Worm (Caenorhabditis elegans) whole organism, L4 larva: ENCODE data around the gene F40G12.5.
"Not testable (repeated sequence)": the region's sequence is repeated elsewhere in the genome, so short reads cannot be mapped to it uniquely, and the experiment has no call there.

Experiments
- F10B5.3 ChIP-seq: sonication (generic microtip); optimal IDR thresholded peaks from 2 replicates; lab custom pipeline; 2016; ENCODE audit warnings: mild to moderate bottlenecking, missing genetic modification characterization, missing compliant biosample characterization
- F37D6.2 ChIP-seq: sonication (generic microtip); optimal IDR thresholded peaks from 2 replicates; lab custom pipeline; 2016; ENCODE audit warnings: mild to moderate bottlenecking, missing genetic modification characterization, missing compliant biosample characterization
- R02D3.7 ChIP-seq: fragments of 150-350 bp; sonication (generic microtip); optimal IDR thresholded peaks from 3 replicates; lab custom pipeline; 2014; ENCODE audit warnings: missing biosample characterization, missing genetic modification characterization
- T20F7.1 ChIP-seq: fragments of 200-800 bp; sonication (Bioruptor generic); optimal IDR thresholded peaks from 2 replicates; lab custom pipeline; 2018; ENCODE audit warnings: mild to moderate bottlenecking, missing genetic modification characterization, missing compliant biosample characterization
- T26A8.4 ChIP-seq: fragments of 200-800 bp; sonication (Bioruptor generic); IDR thresholded peaks from 2 replicates; pipeline ENCODE4 v1.3.6; 2022; ENCODE audit warnings: missing genetic modification characterization, missing compliant biosample characterization
- Y105C5A.15 ChIP-seq: fragments of 200-800 bp; sonication (Bioruptor generic); IDR thresholded peaks from 2 replicates; pipeline ENCODE4 v1.3.6; 2022; ENCODE audit warnings: missing genetic modification characterization, missing compliant biosample characterization
- Y48G9A.11 ChIP-seq: fragments of 200-800 bp; sonication (Bioruptor generic); IDR thresholded peaks from 2 replicates; pipeline ENCODE4 v1.3.6; 2022; ENCODE audit warnings: missing genetic modification reagents, missing genetic modification characterization, missing compliant biosample characterization
- Y75B8A.6 ChIP-seq: fragments of 200-800 bp; sonication (Bioruptor generic); IDR thresholded peaks from 2 replicates; pipeline ENCODE4 v1.3.6; 2022; ENCODE audit warnings: missing genetic modification reagents, missing genetic modification characterization, missing compliant biosample characterization
- aha-1 ChIP-seq: fragments of 150-350 bp; peaks from one replicate; lab custom pipeline; 2014; ENCODE audit warnings: missing biosample characterization, missing genetic modification characterization
- ceh-82 ChIP-seq: sonication (generic microtip); optimal IDR thresholded peaks from 2 replicates; lab custom pipeline; 2017; ENCODE audit warnings: missing biosample characterization, missing genetic modification characterization
- cey-2 ChIP-seq: sonication (generic microtip); optimal IDR thresholded peaks from 3 replicates; lab custom pipeline; 2017; ENCODE audit warnings: missing genetic modification characterization, mild to moderate bottlenecking, missing compliant biosample characterization, antibody characterized with exemption, borderline replicate concordance; ENCODE audit not compliant: insufficient read depth
- ctbp-1 ChIP-seq: fragments of 200-800 bp; sonication (Bioruptor generic); IDR thresholded peaks from 2 replicates; pipeline ENCODE4 v1.3.6; 2022; ENCODE audit warnings: missing genetic modification reagents, missing genetic modification characterization, missing compliant biosample characterization
- daf-12 ChIP-seq: fragments of 150-350 bp; optimal IDR thresholded peaks from 2 replicates; lab custom pipeline; 2014; ENCODE audit warnings: missing biosample characterization, missing genetic modification reagents, missing genetic modification characterization
- dmd-6 ChIP-seq: fragments of 200-800 bp; sonication (Bioruptor generic); IDR thresholded peaks from 2 replicates; pipeline ENCODE4 v1.3.6; 2022; ENCODE audit warnings: missing genetic modification reagents, missing genetic modification characterization, missing compliant biosample characterization
- dmd-9 ChIP-seq: fragments of 200-800 bp; sonication (Bioruptor generic); IDR thresholded peaks from 2 replicates; pipeline ENCODE4 v1.3.6; 2022; ENCODE audit warnings: missing genetic modification reagents, missing genetic modification characterization, missing compliant biosample characterization
- egl-27 ChIP-seq: sonication (generic microtip); optimal IDR thresholded peaks from 3 replicates; lab custom pipeline; 2017; ENCODE audit warnings: missing biosample characterization, missing genetic modification reagents, missing genetic modification characterization
- fkh-10 ChIP-seq: fragments of 150-350 bp; optimal IDR thresholded peaks from 2 replicates; lab custom pipeline; 2014; ENCODE audit warnings: missing biosample characterization, missing genetic modification reagents, missing genetic modification characterization
- fos-1 ChIP-seq: fragments of 150-350 bp; optimal IDR thresholded peaks from 2 replicates; lab custom pipeline; 2014; ENCODE audit warnings: missing biosample characterization, missing genetic modification characterization
- hlh-11 ChIP-seq: fragments of 200-800 bp; sonication (Bioruptor generic); optimal IDR thresholded peaks from 2 replicates; lab custom pipeline; 2018; ENCODE audit warnings: mild to moderate bottlenecking, missing genetic modification characterization, missing compliant biosample characterization
- hlh-30 ChIP-seq: sonication (generic microtip); optimal IDR thresholded peaks from 2 replicates; lab custom pipeline; 2017; ENCODE audit warnings: antibody characterized with exemption, mild to moderate bottlenecking, missing genetic modification characterization, missing compliant biosample characterization; ENCODE audit not compliant: insufficient read depth
- lin-1 ChIP-seq: fragments of 200-800 bp; sonication (Bioruptor generic); IDR thresholded peaks from 2 replicates; pipeline ENCODE4 v1.3.6; 2022; ENCODE audit warnings: missing genetic modification reagents, missing genetic modification characterization, missing compliant biosample characterization
- lin-13 ChIP-seq: fragments of 150-350 bp; optimal IDR thresholded peaks from 2 replicates; lab custom pipeline; 2014; ENCODE audit warnings: missing biosample characterization, missing genetic modification reagents, missing genetic modification characterization
- lin-38 ChIP-seq: fragments of 200-800 bp; sonication (Bioruptor generic); IDR thresholded peaks from 2 replicates; pipeline ENCODE4 v1.3.6; 2022; ENCODE audit warnings: missing genetic modification reagents, missing genetic modification characterization, missing compliant biosample characterization
- mdl-1 ChIP-seq, 2 experiments: fragments of 150-350 bp in 1 of 2; sonication (generic microtip) in 1 of 2; optimal IDR thresholded peaks; 2 replicates each; lab custom pipeline; 2014 to 2017; ENCODE audit warnings: missing biosample characterization in 2 of 2, missing genetic modification characterization in 2 of 2
- nhr-102 ChIP-seq: sonication (generic microtip); optimal IDR thresholded peaks from 2 replicates; lab custom pipeline; 2016; ENCODE audit warnings: mild to moderate bottlenecking, missing genetic modification characterization, moderate library complexity, missing compliant biosample characterization
- nhr-11 ChIP-seq: fragments of 150-350 bp; optimal IDR thresholded peaks from 2 replicates; lab custom pipeline; 2014; ENCODE audit warnings: missing biosample characterization, missing genetic modification characterization
- pha-4 ChIP-seq, 2 experiments: fragments of 150-350 bp in 1 of 2; fragments of 200-800 bp in 1 of 2; sonication (Bioruptor generic) in 1 of 2; IDR thresholded peaks in 1 of 2; optimal IDR thresholded peaks in 1 of 2; 2 replicates each; pipeline versions ENCODE4 v1.3.6 to Lab custom; 2014 to 2022; ENCODE audit warnings: missing genetic modification characterization in 2 of 2, missing genetic modification reagents in 2 of 2, missing biosample characterization in 1 of 2, missing compliant biosample characterization in 1 of 2
- pqm-1 ChIP-seq: sonication (generic microtip); optimal IDR thresholded peaks from 2 replicates; lab custom pipeline; 2017; ENCODE audit warnings: missing biosample characterization, missing genetic modification characterization
- set-16 ChIP-seq: fragments of 200-800 bp; sonication (Bioruptor generic); IDR thresholded peaks from 2 replicates; pipeline ENCODE4 v1.3.6; 2022; ENCODE audit warnings: missing genetic modification reagents, missing genetic modification characterization, missing compliant biosample characterization
- snpc-4 ChIP-seq: fragments of 150-350 bp; optimal IDR thresholded peaks from 2 replicates; lab custom pipeline; 2014; ENCODE audit warnings: missing biosample characterization, missing genetic modification characterization
- spr-3 ChIP-seq: fragments of 200-800 bp; sonication (Bioruptor generic); optimal IDR thresholded peaks from 2 replicates; lab custom pipeline; 2018; ENCODE audit warnings: mild to moderate bottlenecking, missing genetic modification characterization, missing compliant biosample characterization
- unc-62 ChIP-seq, 3 experiments: fragments of 150-350 bp in 1 of 3; sonication (generic microtip); optimal IDR thresholded peaks in 2 of 3; peaks in 1 of 3; 1 replicate in 1 of 3; 2 replicates in 2 of 3; lab custom pipeline; 2014 to 2017; ENCODE audit warnings: missing biosample characterization in 3 of 3, missing genetic modification characterization in 3 of 3, missing genetic modification reagents in 3 of 3, missing genotype in 1 of 3
- zip-2 ChIP-seq: fragments of 150-350 bp; optimal IDR thresholded peaks from 2 replicates; lab custom pipeline; 2014; ENCODE audit warnings: missing biosample characterization, missing genetic modification characterization
- ztf-7 ChIP-seq: fragments of 150-350 bp; optimal IDR thresholded peaks from 2 replicates; lab custom pipeline; 2014; ENCODE audit warnings: missing biosample characterization, missing genetic modification characterization

The F40G12.5 gene

DNA sequence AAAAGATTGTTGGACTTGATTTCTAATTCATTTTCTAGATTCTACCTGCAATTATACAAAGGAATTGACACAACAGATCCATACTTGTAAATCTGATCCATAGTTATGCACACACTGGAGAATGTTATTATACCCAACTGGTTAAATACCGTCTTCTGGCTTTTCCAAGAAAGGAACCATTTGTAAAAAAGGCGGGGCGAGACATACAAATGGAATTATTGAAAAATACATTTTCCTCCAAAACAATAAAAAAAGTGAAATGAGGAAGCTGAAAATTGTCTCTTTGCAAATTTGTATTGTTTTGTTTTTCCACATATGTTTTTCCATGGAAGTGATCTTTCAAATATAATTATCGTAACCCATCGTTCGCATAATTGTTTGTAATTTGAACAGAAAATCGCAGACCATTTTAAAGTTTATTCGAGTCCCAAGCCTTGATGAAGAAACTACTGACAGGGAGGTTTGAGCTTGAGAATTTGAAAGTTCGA is 11.6 kb upstream of the F40G12.5 start, which contains the start of the genes srt-74 and F40G12.9 (continued):
- no peak for TF ChIP-seq spr-3 (GFP tag; lab: Kevin White, UChicago)
- TF ChIP-seq T20F7.1 (GFP tag; lab: Kevin White, UChicago) = no peak
- TF ChIP-seq fos-1 = no peak
- no peak for TF ChIP-seq pqm-1 (tag; lab: Kevin White, UChicago)
- TF ChIP-seq nhr-11 = no peak

DNA sequence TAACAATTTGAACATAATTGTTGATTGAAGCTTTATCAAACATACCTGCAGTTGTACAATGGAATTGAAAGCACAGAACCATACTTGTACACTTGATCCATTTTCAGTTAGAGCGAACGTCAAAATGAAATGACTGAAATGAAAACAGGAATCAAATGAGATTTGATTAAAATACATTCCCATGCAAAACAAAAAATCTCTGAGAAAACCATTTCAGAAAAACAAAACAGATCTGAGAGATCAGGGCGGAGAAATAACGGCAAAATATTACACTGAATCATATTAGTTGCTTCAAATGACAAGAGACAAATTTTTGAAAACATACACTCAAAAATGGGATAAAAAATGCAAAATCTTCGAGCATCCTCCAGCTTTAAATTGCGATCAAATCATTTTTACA is 9.1 kb upstream of the F40G12.5 start, which contains the start of gene srt-33:
TSS of gene srt-33 (minus strand) at position 101 of the 400 bp plus-strand sequence.
- no peak for TF ChIP-seq hlh-30
- TF ChIP-seq nhr-102 (tag; lab: Kevin White, UChicago) = no peak
- TF ChIP-seq spr-3 (GFP tag; lab: Kevin White, UChicago) = no peak
- no peak for TF ChIP-seq dmd-6 (GFP tag; lab: Robert Waterston, UW)
- no peak for TF ChIP-seq F37D6.2 (tag; lab: Kevin White, UChicago)
- no peak for TF ChIP-seq cey-2 (tag; lab: Kevin White, UChicago)
- TF ChIP-seq ztf-7 (tag; lab: Kevin White, UChicago) = no peak
- TF ChIP-seq ceh-82 (tag; lab: Kevin White, UChicago) = no peak
- no peak for TF ChIP-seq unc-62 (GFP tag; optimal IDR thresholded peaks at IDR 0.05 in 1 of 2; lab: Kevin White, UChicago)
- TF ChIP-seq unc-62 (tag; optimal IDR thresholded peaks at IDR 0.05; lab: Kevin White, UChicago) = no peak
- no peak for TF ChIP-seq aha-1
- no peak for TF ChIP-seq lin-13 (GFP tag; lab: Kevin White, UChicago)
- TF ChIP-seq lin-1 (GFP tag; lab: Robert Waterston, UW) = no peak
- TF ChIP-seq Y105C5A.15 (GFP tag; lab: Robert Waterston, UW) = no peak
- TF ChIP-seq zip-2 = no peak
- no peak for TF ChIP-seq ctbp-1 (GFP tag; lab: Robert Waterston, UW)
- TF ChIP-seq set-16 (GFP tag; lab: Robert Waterston, UW) = no peak
- no peak for TF ChIP-seq mdl-1 (tag; optimal IDR thresholded peaks at IDR 0.05; lab: Kevin White, UChicago)
- TF ChIP-seq Y75B8A.6 (GFP tag; lab: Robert Waterston, UW) = no peak
- TF ChIP-seq pqm-1 (tag; lab: Kevin White, UChicago) = no peak
- no peak for TF ChIP-seq hlh-11 (tag; lab: Kevin White, UChicago)
- TF ChIP-seq, all 104 proteins: peak for 0

DNA sequence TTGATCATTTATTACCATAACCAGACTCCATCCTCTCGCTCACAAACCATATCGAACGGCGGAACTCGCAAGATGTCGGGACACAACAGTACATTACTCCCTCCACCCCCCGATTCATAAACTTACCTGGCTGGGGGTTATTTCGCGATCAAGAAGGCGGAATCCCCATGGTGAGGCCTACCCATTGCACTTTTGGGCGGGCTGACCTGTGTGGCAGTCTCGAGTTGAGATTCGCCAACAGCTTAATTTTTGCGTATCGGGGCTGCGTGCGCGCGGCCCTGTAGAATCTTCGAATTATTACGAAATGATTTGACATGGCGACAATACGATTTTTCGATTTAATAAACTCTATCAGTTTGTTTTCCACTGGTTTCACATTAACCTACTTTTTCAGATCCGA is 6.8 kb upstream of the F40G12.5 start:
- TF ChIP-seq Y48G9A.11 (0 out of 2 replicates have a peak, but pooled peaks have one; percentile 6), aha-1 (peak; percentile 54)

DNA sequence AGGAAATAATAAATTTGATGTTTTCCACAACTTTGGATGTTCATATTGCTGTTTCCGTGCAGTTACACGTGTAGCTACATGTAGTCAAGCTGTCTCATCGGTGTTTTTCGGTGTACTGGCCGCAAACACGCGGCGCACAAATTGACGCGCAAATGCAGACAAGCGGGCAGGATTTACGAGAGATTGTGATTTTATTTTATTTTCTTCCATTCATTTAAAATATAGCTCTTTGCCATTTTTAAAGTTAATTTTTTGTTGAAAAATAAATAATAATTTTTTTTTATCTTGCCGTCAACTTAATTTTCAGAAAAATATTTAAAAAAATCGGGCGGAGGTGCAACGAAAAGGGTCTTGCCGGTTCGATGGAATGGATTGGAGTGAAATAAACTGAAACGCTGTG is 3.6 kb upstream of the F40G12.5 start, which contains the start of gene F40G12.7:
TSS of gene F40G12.7 (plus strand) at position 301 of the 400 bp plus-strand sequence.
- TF ChIP-seq egl-27 (tag; lab: Kevin White, UChicago); set-16 (GFP tag; lab: Robert Waterston, UW); lin-38 (GFP tag; lab: Robert Waterston, UW): not testable (repeated sequence)
- TF ChIP-seq, all 104 proteins: peak for 0; not testable (repeated sequence) for 104

DNA sequence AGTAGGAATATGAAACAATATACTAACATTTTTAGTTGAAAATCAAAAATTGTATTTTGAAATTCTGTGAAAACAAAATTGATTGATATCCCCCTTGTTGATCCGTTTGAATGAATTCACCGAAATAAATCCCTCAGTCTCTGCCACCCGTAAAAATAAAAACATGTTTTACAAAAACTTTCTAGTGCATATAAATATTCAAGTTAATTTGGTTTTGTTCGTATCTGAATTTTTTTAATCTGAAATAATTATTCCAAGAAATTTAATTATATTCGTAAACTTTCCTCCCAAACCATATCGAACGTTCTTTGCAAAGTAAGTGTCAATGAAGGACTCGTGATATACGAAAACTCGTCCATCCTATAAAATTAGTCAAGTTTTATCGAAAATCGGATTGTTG is 2.4 kb upstream of the F40G12.5 start, which contains the start of gene F40G12.6:
TSS of gene F40G12.6 (minus strand) at position 101 of the 400 bp plus-strand sequence.
- TF ChIP-seq zip-2 = no peak
- no peak for TF ChIP-seq snpc-4 (tag; lab: Kevin White, UChicago)
- no peak for TF ChIP-seq dmd-9 (GFP tag; lab: Robert Waterston, UW)
- TF ChIP-seq pha-4 (GFP tag; IDR thresholded peaks at IDR 0.05; lab: Robert Waterston, UW) = no peak
- TF ChIP-seq pha-4 (tag; optimal IDR thresholded peaks at IDR 0.05; lab: Kevin White, UChicago) = no peak
- TF ChIP-seq Y48G9A.11 = no peak
- no peak for TF ChIP-seq F10B5.3 (tag; lab: Kevin White, UChicago)
- TF ChIP-seq ctbp-1 (GFP tag; lab: Robert Waterston, UW) = no peak
- TF ChIP-seq fkh-10 (GFP tag; lab: Kevin White, UChicago) = no peak
- no peak for TF ChIP-seq daf-12 (tag; lab: Kevin White, UChicago)
- no peak for TF ChIP-seq R02D3.7 (tag; lab: Kevin White, UChicago)
- TF ChIP-seq T26A8.4 (GFP tag; lab: Robert Waterston, UW) = no peak
